Worm (Caenorhabditis elegans): ENCODE results near the gene lev-8.

- TF ChIP-seq daf-12 (tag; optimal IDR thresholded peaks at IDR 0.05) (no peak), fos-1 (tag; optimal IDR thresholded peaks at IDR 0.05) (peak; percentile 3), pqm-1 (tag; optimal IDR thresholded peaks at IDR 0.05) (peak; percentile 88), ztf-4 (tag; optimal IDR thresholded peaks at IDR 0.05) (no peak), pha-4 (tag; optimal IDR thresholded peaks at IDR 0.05) (peak; percentile 23), unc-62 (GFP tag; optimal IDR thresholded peaks at IDR 0.05) (no peak)
Observed at ce11 chrX:11515381-11515780, 45.3 kb upstream of the lev-8 start.

Data from whole organism, L3 larva.